Fruit fly (Drosophila melanogaster): Measurements from ENCODE around the gene CG5116.

CG5116 gene

DNA sequence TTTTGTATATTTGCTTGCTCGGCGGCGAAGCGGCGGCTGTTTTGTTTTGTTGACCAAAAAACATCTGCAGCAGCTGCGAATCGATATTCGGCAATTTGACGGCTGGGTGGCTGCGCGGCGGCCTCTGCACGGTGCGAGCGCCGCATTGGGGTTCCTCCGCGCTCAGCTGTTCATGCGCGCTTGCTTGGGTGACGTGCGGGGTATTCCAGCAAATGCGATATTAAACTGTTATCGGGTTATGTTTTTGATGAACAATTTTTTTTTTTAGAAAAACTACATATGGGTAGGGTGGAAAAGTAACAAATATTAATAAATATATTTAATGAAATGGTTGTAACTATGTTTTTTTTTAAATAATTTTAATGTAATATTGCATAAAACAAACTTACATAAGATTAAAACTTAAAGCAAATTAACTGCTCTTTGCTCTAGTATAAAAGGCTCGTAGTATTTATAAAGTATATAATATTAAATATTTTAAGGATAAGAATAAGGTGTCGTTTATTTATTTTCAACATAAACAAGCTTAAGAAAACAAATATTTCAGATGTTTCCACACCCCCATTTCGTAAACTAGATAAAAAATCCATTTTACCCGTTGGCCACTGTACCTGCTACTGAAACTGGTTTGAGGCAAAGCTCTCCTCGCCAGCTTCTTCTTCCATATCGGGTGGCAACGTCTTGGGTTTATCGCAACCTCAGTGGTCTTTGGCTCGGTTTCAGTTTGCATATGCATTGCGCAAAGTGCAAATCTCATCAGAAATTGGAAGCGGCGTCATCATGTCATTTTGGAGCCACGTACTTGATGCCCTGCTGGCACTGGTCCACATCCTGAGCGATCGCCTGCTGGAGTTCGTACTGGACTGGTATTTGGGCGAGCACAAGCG is 8.1 kb downstream of the CG5116 start, which contains the start of the genes Gnpat and CG5112 (continued):
- TF ChIP-seq CG1024 (GFP tag; IDR thresholded peaks at IDR 0.05) (peak; percentile 76), Dip3 (GFP tag; optimal IDR thresholded peaks at IDR 0.05) (no peak), CG4707 (GFP tag; optimal IDR thresholded peaks at IDR 0.05) (no peak), cwo (GFP tag; optimal IDR thresholded peaks at IDR 0.05) (no peak), Vsx1 (GFP tag; optimal IDR thresholded peaks at IDR 0.05) (no peak), btn (GFP tag; optimal IDR thresholded peaks at IDR 0.05) (no peak), CG17328 (GFP tag; IDR thresholded peaks at IDR 0.05) (peak; percentile 61), zen (tag; optimal IDR thresholded peaks at IDR 0.05) (peak; percentile 1), ac (GFP tag; optimal IDR thresholded peaks at IDR 0.05) (peak; percentile 96), CG15514 (GFP tag; optimal IDR thresholded peaks at IDR 0.05) (peak; percentile 76), CG7372 (GFP tag; IDR thresholded peaks at IDR 0.05) (peak; percentile 55), grau (tag; optimal IDR thresholded peaks at IDR 0.05) (peak; percentile 90), fu2 (GFP tag; optimal IDR thresholded peaks at IDR 0.05) (no peak), CG7963 (GFP tag; IDR thresholded peaks at IDR 0.05; ENCODE audit: partially characterized antibody) (peak; percentile 73), MTF-1 (GFP tag; optimal IDR thresholded peaks at IDR 0.05; ENCODE audit: borderline replicate concordance) (peak; percentile 43), CG9437 (GFP tag; optimal IDR thresholded peaks at IDR 0.05) (peak; percentile 0), scrt (GFP tag; optimal IDR thresholded peaks at IDR 0.05) (no peak), CG7839 (tag; optimal IDR thresholded peaks at IDR 0.05) (peak; percentile 47), CG13424 (tag; optimal IDR thresholded peaks at IDR 0.05) (peak; percentile 86), Dfd (GFP tag; optimal IDR thresholded peaks at IDR 0.05) (peak in 1 of 2 experiments; percentile 12), gcm (GFP tag; optimal IDR thresholded peaks at IDR 0.05) (peak; percentile 48), sug (tag; optimal IDR thresholded peaks at IDR 0.05) (peak; percentile 64), CG11504 (tag; optimal IDR thresholded peaks at IDR 0.05) (peak; percentile 65), CG11560 (tag; IDR thresholded peaks at IDR 0.05) (no peak), CG9727 (GFP tag; optimal IDR thresholded peaks at IDR 0.05) (peak; percentile 49), gcm2 (GFP tag; optimal IDR thresholded peaks at IDR 0.05) (peak; percentile 41), CG6854 (GFP tag; optimal IDR thresholded peaks at IDR 0.05) (peak; percentile 16), seq (GFP tag; IDR thresholded peaks at IDR 0.05) (no peak; the same call in 1 of the 2 replicates), Camta (GFP tag; optimal IDR thresholded peaks at IDR 0.05) (no peak), ttk (GFP tag; IDR thresholded peaks at IDR 0.05) (peak; percentile 58), CG4360 (GFP tag; IDR thresholded peaks at IDR 0.05) (no peak), Gug (GFP tag; IDR thresholded peaks at IDR 0.05) (peak; percentile 31; the same call in 1 of the 4 replicates), chif (GFP tag; optimal IDR thresholded peaks at IDR 0.05) (peak in 1 of 2 experiments; percentile 7), chn (GFP tag; optimal IDR thresholded peaks at IDR 0.05) (peak; percentile 77), az2 (GFP tag; optimal IDR thresholded peaks at IDR 0.05) (peak; percentile 50), ranshi (GFP tag; IDR thresholded peaks at IDR 0.05) (0 out of 2 replicates have a peak, but pooled peaks have one; percentile 11), gem (tag; optimal IDR thresholded peaks at IDR 0.05) (peak; percentile 77), CG3838 (GFP tag; optimal IDR thresholded peaks at IDR 0.05) (no peak), crol (GFP tag; IDR thresholded peaks at IDR 0.05) (no peak), CG2202 (tag; optimal IDR thresholded peaks at IDR 0.05) (no peak), CkIIα-i1 (GFP tag; IDR thresholded peaks at IDR 0.05) (no peak), CG16813 (GFP tag; IDR thresholded peaks at IDR 0.05; ENCODE audit: partially characterized antibody) (peak; percentile 66), Pdp1 (GFP tag; optimal IDR thresholded peaks at IDR 0.05) (peak; percentile 11 to 29), CG13296 (GFP tag; optimal IDR thresholded peaks at IDR 0.05) (peak; percentile 56), sens (GFP tag) (peak; percentile 67), Nf-YB (GFP tag; optimal IDR thresholded peaks at IDR 0.05) (no peak), gsb (GFP tag; IDR thresholded peaks at IDR 0.05) (peak; percentile 68), CG5180 (GFP tag; optimal IDR thresholded peaks at IDR 0.05) (no peak)

Data from whole organism, embryonic.